Fruit fly (Drosophila melanogaster) whole organism, adult: ENCODE results near the gene CG7148.
A peak's percentile ranks its signal among the peaks of the same experiment; 100 is the strongest.

Experiments
- CG11617 ChIP-seq: fragments of 200-800 bp; sonication (Bioruptor generic); optimal IDR thresholded peaks from 2 replicates; lab custom pipeline; 2017; ENCODE audit warnings: mild to moderate bottlenecking, missing biosample characterization, missing genetic modification reagents, missing genetic modification characterization
- CG12768 ChIP-seq: fragments of 200-800 bp; sonication (Bioruptor generic); optimal IDR thresholded peaks from 2 replicates; lab custom pipeline; 2017; ENCODE audit warnings: missing biosample characterization, missing genetic modification characterization, mild to moderate bottlenecking, moderate library complexity, missing genetic modification reagents
- CG14711 ChIP-seq: fragments of 200-800 bp; sonication (Bioruptor generic); optimal IDR thresholded peaks from 2 replicates; lab custom pipeline; 2018; ENCODE audit warnings: missing biosample characterization, mild to moderate bottlenecking, missing genetic modification characterization, moderate library complexity
- CG1620 ChIP-seq: fragments of 200-800 bp; sonication (Bioruptor generic); optimal IDR thresholded peaks from 2 replicates; lab custom pipeline; 2016; ENCODE audit warnings: missing biosample characterization, missing genetic modification characterization
- CG33017 ChIP-seq: fragments of 200-800 bp; sonication (Bioruptor generic); optimal IDR thresholded peaks from 2 replicates; lab custom pipeline; 2018; ENCODE audit warnings: missing biosample characterization, mild to moderate bottlenecking, missing genetic modification characterization, moderate library complexity
- CG5204 ChIP-seq: fragments of 200-800 bp; sonication (Bioruptor generic); optimal IDR thresholded peaks from 2 replicates; lab custom pipeline; 2016; ENCODE audit warnings: missing biosample characterization, missing genetic modification characterization
- CG7045 ChIP-seq: fragments of 200-800 bp; sonication (Bioruptor generic); optimal IDR thresholded peaks from 2 replicates; lab custom pipeline; 2017; ENCODE audit warnings: missing biosample characterization, mild to moderate bottlenecking, missing genetic modification characterization
- CG7101 ChIP-seq: fragments of 200-800 bp; sonication (Bioruptor generic); optimal IDR thresholded peaks from 2 replicates; lab custom pipeline; 2018; ENCODE audit warnings: missing biosample characterization, mild to moderate bottlenecking, missing genetic modification characterization, moderate library complexity
- Clk ChIP-seq: fragments of 200-800 bp; sonication (Bioruptor generic); optimal IDR thresholded peaks from 2 replicates; lab custom pipeline; 2017; ENCODE audit warnings: missing biosample characterization, missing genetic modification characterization
- Crg-1 ChIP-seq: fragments of 200-800 bp; sonication (Bioruptor generic); optimal IDR thresholded peaks from 2 replicates; lab custom pipeline; 2016; ENCODE audit warnings: missing biosample characterization, missing genetic modification characterization
- Hr96 ChIP-seq: fragments of 200-800 bp; sonication (Bioruptor generic); optimal IDR thresholded peaks from 2 replicates; lab custom pipeline; 2016; ENCODE audit warnings: missing biosample characterization, missing genetic modification characterization
- Mnt ChIP-seq: fragments of 200-800 bp; sonication (Bioruptor generic); optimal IDR thresholded peaks from 2 replicates; lab custom pipeline; 2016; ENCODE audit warnings: missing biosample characterization, mild to moderate bottlenecking, missing genetic modification characterization
- bab1 ChIP-seq: fragments of 200-800 bp; sonication (Bioruptor generic); optimal IDR thresholded peaks from 3 replicates; lab custom pipeline; 2019; ENCODE audit warnings: missing biosample characterization, mild to moderate bottlenecking, missing genetic modification characterization, moderate library complexity
- cic ChIP-seq: fragments of 200-800 bp; sonication (Bioruptor generic); optimal IDR thresholded peaks from 2 replicates; lab custom pipeline; 2017; ENCODE audit warnings: missing biosample characterization, mild to moderate bottlenecking, missing genetic modification characterization, moderate library complexity
- cnc ChIP-seq, 2 experiments: fragments of >200 bp; optimal IDR thresholded peaks; 2 replicates each; lab custom pipeline; 2017
- kay ChIP-seq: fragments of 200-800 bp; sonication (Bioruptor generic); peaks from one replicate; lab custom pipeline; 2016; ENCODE audit warnings: missing biosample characterization, missing genetic modification characterization, borderline replicate concordance
- ovo ChIP-seq: fragments of 200-800 bp; sonication (Bioruptor generic); optimal IDR thresholded peaks from 2 replicates; lab custom pipeline; 2016; ENCODE audit warnings: missing biosample characterization, missing genetic modification characterization
- pad ChIP-seq: fragments of 200-800 bp; sonication (Bioruptor generic); optimal IDR thresholded peaks from 3 replicates; lab custom pipeline; 2017; ENCODE audit warnings: missing biosample characterization, missing genetic modification characterization, mild to moderate bottlenecking, moderate library complexity, missing genetic modification reagents
- tj ChIP-seq: fragments of 200-800 bp; sonication (Bioruptor generic); optimal IDR thresholded peaks from 3 replicates; lab custom pipeline; 2017; ENCODE audit warnings: missing biosample characterization, mild to moderate bottlenecking, missing genetic modification characterization, moderate library complexity
- toe ChIP-seq: fragments of 200-800 bp; sonication (Bioruptor generic); optimal IDR thresholded peaks from 2 replicates; lab custom pipeline; 2016; ENCODE audit warnings: missing biosample characterization, missing genetic modification characterization

CG7148 gene

dm6 chr3L:21871804-21872203 lies 39.8 kb upstream of the CG7148 start:
- TF ChIP-seq toe: no peak
- TF ChIP-seq CG14711 (tag; lab: Kevin White, UChicago): no peak
- no peak for TF ChIP-seq cic (GFP tag; lab: Kevin White, UChicago)
- no peak for TF ChIP-seq ovo (GFP tag; lab: Kevin White, UChicago)
- no peak for TF ChIP-seq bab1
- no peak for TF ChIP-seq CG1620 (GFP tag; lab: Kevin White, UChicago)
- no peak for TF ChIP-seq Mnt
- TF ChIP-seq CG7045 (GFP tag; lab: Kevin White, UChicago): no peak

DNA sequence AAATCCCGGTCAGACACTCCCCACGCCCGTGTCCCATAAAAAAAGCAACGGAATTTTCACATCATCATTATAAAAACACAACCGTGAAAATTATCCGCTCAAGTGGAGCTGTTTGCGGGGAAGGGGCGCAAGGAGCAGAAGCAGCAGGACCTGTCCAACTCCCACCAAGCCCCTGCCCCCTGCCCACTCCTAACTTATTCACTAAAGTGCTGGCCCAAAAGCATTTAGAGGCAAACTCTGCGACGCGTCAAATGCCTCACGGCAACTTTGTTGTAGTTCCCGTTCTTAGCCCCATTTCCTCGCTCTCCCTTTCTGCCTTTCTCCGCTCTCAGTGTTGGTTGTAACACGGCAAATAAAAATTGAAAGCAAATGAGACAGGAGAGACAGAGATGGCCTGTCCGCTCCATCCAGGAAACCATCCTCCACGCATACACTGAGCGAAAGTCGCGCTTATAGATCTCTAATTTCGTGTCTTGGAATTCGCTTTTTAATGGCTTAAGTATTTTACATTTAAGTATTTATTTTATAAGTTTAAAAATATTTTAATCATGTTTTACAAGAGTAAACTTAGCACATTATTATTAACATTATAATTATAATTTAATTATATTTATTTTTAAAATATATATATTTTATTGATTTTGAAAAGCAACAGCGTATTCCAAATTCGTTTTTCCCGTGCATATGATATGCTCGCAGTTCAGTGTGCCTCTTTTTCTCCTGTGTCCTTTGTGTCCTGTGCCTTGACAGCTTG lies 27.4 kb upstream of the CG7148 start:
- no peak for TF ChIP-seq cic (GFP tag; lab: Kevin White, UChicago)
- no peak for TF ChIP-seq kay
- TF ChIP-seq ovo (GFP tag; lab: Kevin White, UChicago): no peak
- TF ChIP-seq CG7101 (tag; lab: Kevin White, UChicago): no peak
- no peak for TF ChIP-seq Clk
- TF ChIP-seq CG12768: no peak
- no peak for TF ChIP-seq CG11617 (GFP tag; lab: Kevin White, UChicago)
- TF ChIP-seq toe: no peak
- no peak for TF ChIP-seq cnc (optimal IDR thresholded peaks at IDR 0.05; lab: Kevin White, UChicago)

- TF ChIP-seq CG14711 (tag; lab: Kevin White, UChicago): no peak
- TF ChIP-seq cnc (optimal IDR thresholded peaks at IDR 0.05; lab: Kevin White, UChicago): no peak
- no peak for TF ChIP-seq CG5204 (GFP tag; lab: Kevin White, UChicago)
- no peak for TF ChIP-seq CG1620 (GFP tag; lab: Kevin White, UChicago)
- TF ChIP-seq CG7101 (tag; lab: Kevin White, UChicago): no peak
- no peak for TF ChIP-seq cic (GFP tag; lab: Kevin White, UChicago)
- no peak for TF ChIP-seq Clk
- no peak for TF ChIP-seq CG12768
- no peak for TF ChIP-seq kay
- TF ChIP-seq CG11617 (GFP tag; lab: Kevin White, UChicago): no peak
Measured at dm6 chr3L:21848320-21848719, 16.3 kb upstream of the CG7148 start.

- TF ChIP-seq CG12768: peak; percentile 26
- TF ChIP-seq kay: no peak
- TF ChIP-seq CG7045 (GFP tag; lab: Kevin White, UChicago): peak; percentile 52
- TF ChIP-seq CG11617 (GFP tag; lab: Kevin White, UChicago): peak; percentile 9
Measured at dm6 chr3L:21846591-21846990, 14.5 kb upstream of the CG7148 start.

DNA sequence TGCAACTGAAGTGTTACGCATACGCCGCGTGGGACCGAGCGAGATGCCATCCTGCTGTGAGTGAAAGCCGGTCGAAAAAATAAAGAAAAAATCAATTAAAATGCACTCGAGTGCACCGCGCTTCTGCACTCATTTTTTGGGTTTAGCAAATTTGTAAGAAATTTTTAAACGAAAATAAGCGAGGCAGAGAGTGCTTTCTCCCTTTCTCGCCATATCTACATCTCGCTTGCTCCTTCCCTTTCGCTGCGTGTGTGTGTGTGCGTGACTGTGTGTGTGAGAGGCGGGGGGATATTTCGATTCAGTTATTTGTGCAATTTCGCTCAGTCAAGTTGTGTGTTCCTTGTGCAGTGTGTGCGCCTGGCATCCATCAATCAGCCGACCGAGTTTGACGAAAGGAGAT lies 12.4 kb upstream of the CG7148 start, which contains the start of gene mub:
mub (plus strand) TSS at position 301 of the 400 bp plus-strand sequence.
- TF ChIP-seq kay: no peak
- no peak for TF ChIP-seq CG12768
- TF ChIP-seq ovo (GFP tag; lab: Kevin White, UChicago): no peak
- no peak for TF ChIP-seq CG7045 (GFP tag; lab: Kevin White, UChicago)
- no peak for TF ChIP-seq CG11617 (GFP tag; lab: Kevin White, UChicago)
- no peak for TF ChIP-seq CG33017 (tag; lab: Kevin White, UChicago)
- TF ChIP-seq toe: no peak
- no peak for TF ChIP-seq CG5204 (GFP tag; lab: Kevin White, UChicago)
- no peak for TF ChIP-seq Hr96 (GFP tag; lab: Kevin White, UChicago)
- TF ChIP-seq pad (GFP tag; lab: Kevin White, UChicago): no peak
- TF ChIP-seq Crg-1 (GFP tag; lab: Kevin White, UChicago): no peak
- TF ChIP-seq Mnt: no peak
- no peak for TF ChIP-seq bab1
- no peak for TF ChIP-seq CG7101 (tag; lab: Kevin White, UChicago)
- TF ChIP-seq Clk: no peak
- TF ChIP-seq tj (GFP tag; lab: Kevin White, UChicago): no peak
- no peak for TF ChIP-seq cnc (optimal IDR thresholded peaks at IDR 0.05; lab: Kevin White, UChicago)
- no peak for TF ChIP-seq CG1620 (GFP tag; lab: Kevin White, UChicago)

DNA sequence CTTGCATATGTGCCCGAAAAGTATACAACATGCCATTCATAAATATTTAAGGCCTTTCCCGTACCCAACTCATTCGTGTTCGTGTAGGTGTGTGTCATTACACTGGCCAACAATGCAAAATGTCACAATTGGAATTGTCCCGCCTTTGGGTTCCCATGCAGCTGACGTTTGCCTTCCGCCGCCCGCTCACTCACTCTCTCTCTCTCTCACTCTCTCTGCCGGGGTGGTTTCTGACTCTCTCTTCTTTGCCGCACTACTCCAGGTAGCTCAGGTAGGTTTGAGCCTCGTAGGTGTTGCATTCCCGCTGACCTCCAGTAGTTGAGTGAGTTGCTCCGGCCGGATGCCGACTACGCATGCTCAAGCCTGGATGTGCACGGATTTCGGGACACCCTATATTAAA lies 11.3 kb upstream of the CG7148 start:
- TF ChIP-seq CG7045 (GFP tag; lab: Kevin White, UChicago) (no peak), toe (no peak), pad (GFP tag; lab: Kevin White, UChicago) (no peak)

- TF ChIP-seq Hr96 (GFP tag; lab: Kevin White, UChicago) (no peak), CG11617 (GFP tag; lab: Kevin White, UChicago) (no peak), CG7045 (GFP tag; lab: Kevin White, UChicago) (no peak), CG5204 (GFP tag; lab: Kevin White, UChicago) (no peak), Mnt (no peak), CG14711 (tag; lab: Kevin White, UChicago) (no peak), tj (GFP tag; lab: Kevin White, UChicago) (no peak), CG33017 (tag; lab: Kevin White, UChicago) (no peak), cnc (optimal IDR thresholded peaks at IDR 0.05; lab: Kevin White, UChicago) (no peak), pad (GFP tag; lab: Kevin White, UChicago) (no peak), CG12768 (no peak), toe (no peak), cic (GFP tag; lab: Kevin White, UChicago) (no peak), Clk (no peak), ovo (GFP tag; lab: Kevin White, UChicago) (no peak), CG7101 (tag; lab: Kevin White, UChicago) (no peak), Crg-1 (GFP tag; lab: Kevin White, UChicago) (no peak), bab1 (no peak)
Measured at dm6 chr3L:21842286-21842685, 10.2 kb upstream of the CG7148 start, which contains the start of gene CG14563. Gene CG14563 (minus strand): TSS chr3L:21842386.
